Fruit fly (Drosophila melanogaster) whole organism, prepupa: ENCODE results near the gene Pdk1.

Source experiments
- Blimp-1 ChIP-seq: fragments of 200-800 bp; sonication (Bioruptor generic); optimal IDR thresholded peaks from 3 replicates; lab custom pipeline; 2017; ENCODE audit warnings: missing biosample characterization, missing genetic modification characterization, mild to moderate bottlenecking, moderate library complexity, missing genetic modification reagents
- CG10631 ChIP-seq: fragments of 200-800 bp; sonication (Bioruptor generic); optimal IDR thresholded peaks from 2 replicates; lab custom pipeline; 2016; ENCODE audit warnings: missing biosample characterization, missing genetic modification characterization
- CG10669 ChIP-seq: fragments of 200-800 bp; sonication (Bioruptor generic); optimal IDR thresholded peaks from 3 replicates; lab custom pipeline; 2018; ENCODE audit warnings: missing biosample characterization, mild to moderate bottlenecking, missing genetic modification characterization, moderate library complexity
- CG11294 ChIP-seq: fragments of 200-800 bp; sonication (Bioruptor generic); IDR thresholded peaks from 2 replicates; pipeline ENCODE4 v1.3.6; 2022; ENCODE audit warnings: missing biosample characterization, missing genetic modification characterization
- CG16779 ChIP-seq: fragments of 200-800 bp; sonication (Bioruptor generic); optimal IDR thresholded peaks from 3 replicates; lab custom pipeline; 2017; ENCODE audit warnings: missing biosample characterization, mild to moderate bottlenecking, missing genetic modification characterization
- CG3032 ChIP-seq: fragments of 200-800 bp; optimal IDR thresholded peaks from 2 replicates; lab custom pipeline; 2019; ENCODE audit warnings: missing biosample characterization, mild to moderate bottlenecking, missing genetic modification characterization, moderate library complexity
- CG34406 ChIP-seq: fragments of 200-800 bp; sonication (Bioruptor generic); optimal IDR thresholded peaks from 3 replicates; lab custom pipeline; 2016; ENCODE audit warnings: missing biosample characterization, missing genetic modification characterization
- CG3919 ChIP-seq: fragments of 200-800 bp; sonication (Bioruptor generic); optimal IDR thresholded peaks from 3 replicates; lab custom pipeline; 2016; ENCODE audit warnings: missing biosample characterization, missing genetic modification characterization
- CG6276 ChIP-seq: fragments of 200-800 bp; sonication (Bioruptor generic); optimal IDR thresholded peaks from 2 replicates; lab custom pipeline; 2017; ENCODE audit warnings: missing biosample characterization, mild to moderate bottlenecking, missing genetic modification characterization
- CG6792 ChIP-seq: fragments of 200-800 bp; sonication (Bioruptor generic); optimal IDR thresholded peaks from 3 replicates; lab custom pipeline; 2016; ENCODE audit warnings: missing biosample characterization, missing genetic modification characterization
- CG6808 ChIP-seq: fragments of 200-800 bp; sonication (Bioruptor generic); optimal IDR thresholded peaks from 3 replicates; lab custom pipeline; 2017; ENCODE audit warnings: missing biosample characterization, missing genetic modification characterization, mild to moderate bottlenecking, moderate library complexity, missing genetic modification reagents
- CG7368 ChIP-seq: fragments of 200-800 bp; sonication (Bioruptor generic); optimal IDR thresholded peaks from 3 replicates; lab custom pipeline; 2016; ENCODE audit warnings: missing biosample characterization, missing genetic modification characterization
- CG8119 ChIP-seq: fragments of 200-800 bp; sonication (Bioruptor generic); IDR thresholded peaks from 3 replicates; pipeline ENCODE4 v1.3.6; 2022; ENCODE audit warnings: missing biosample characterization, missing genetic modification characterization
- CG9139 ChIP-seq: fragments of 200-800 bp; sonication (Bioruptor generic); optimal IDR thresholded peaks from 3 replicates; lab custom pipeline; 2017; ENCODE audit warnings: missing biosample characterization, mild to moderate bottlenecking, missing genetic modification characterization
- Eip75B ChIP-seq: fragments of 200-800 bp; sonication (Bioruptor generic); optimal IDR thresholded peaks from 3 replicates; lab custom pipeline; 2016; ENCODE audit warnings: missing biosample characterization, missing genetic modification characterization
- Eip78C ChIP-seq: fragments of 200-800 bp; sonication (Bioruptor generic); peaks from one replicate; lab custom pipeline; 2016; ENCODE audit warnings: missing biosample characterization, missing genetic modification characterization
- Eip93F ChIP-seq: fragments of 200-800 bp; sonication (Bioruptor generic); optimal IDR thresholded peaks from 2 replicates; lab custom pipeline; 2016; ENCODE audit warnings: missing biosample characterization, mild to moderate bottlenecking, missing genetic modification characterization
- Ets96B ChIP-seq: fragments of 200-800 bp; optimal IDR thresholded peaks from 2 replicates; lab custom pipeline; 2019; ENCODE audit warnings: missing biosample characterization, mild to moderate bottlenecking, missing genetic modification characterization, moderate library complexity
- Gug ChIP-seq: fragments of 200-800 bp; sonication (Bioruptor generic); IDR thresholded peaks from 2 replicates; pipeline ENCODE4 v1.3.6; 2022; ENCODE audit warnings: missing biosample characterization, missing genetic modification characterization
- Hr39 ChIP-seq: fragments of 200-800 bp; sonication (Bioruptor generic); optimal IDR thresholded peaks from 2 replicates; lab custom pipeline; 2016; ENCODE audit warnings: missing biosample characterization, missing genetic modification characterization
- OdsH ChIP-seq: fragments of 200-800 bp; sonication (Bioruptor generic); optimal IDR thresholded peaks from 3 replicates; lab custom pipeline; 2016; ENCODE audit warnings: missing biosample characterization, missing genetic modification characterization
- Sox15 ChIP-seq: fragments of 200-800 bp; sonication (Bioruptor generic); optimal IDR thresholded peaks from 3 replicates; lab custom pipeline; 2016; ENCODE audit warnings: missing biosample characterization, missing genetic modification characterization
- achi ChIP-seq: fragments of 200-800 bp; sonication (Bioruptor generic); optimal IDR thresholded peaks from 3 replicates; lab custom pipeline; 2016; ENCODE audit warnings: missing biosample characterization, missing genetic modification characterization
- cyc ChIP-seq: fragments of 200-800 bp; sonication (Bioruptor generic); optimal IDR thresholded peaks from 3 replicates; lab custom pipeline; 2016; ENCODE audit warnings: missing biosample characterization, missing genetic modification characterization
- eg ChIP-seq: fragments of 200-800 bp; sonication (Bioruptor generic); IDR thresholded peaks from 3 replicates; pipeline ENCODE4 v1.3.6; 2022; ENCODE audit warnings: missing biosample characterization, missing genetic modification characterization
- fd85E ChIP-seq: fragments of 200-800 bp; sonication (Bioruptor generic); optimal IDR thresholded peaks from 3 replicates; lab custom pipeline; 2016; ENCODE audit warnings: missing biosample characterization, missing genetic modification characterization
- fkh ChIP-seq: fragments of 200-800 bp; sonication (Bioruptor generic); optimal IDR thresholded peaks from 3 replicates; lab custom pipeline; 2017; ENCODE audit warnings: missing biosample characterization, mild to moderate bottlenecking, missing genetic modification characterization, moderate library complexity
- lz ChIP-seq: fragments of 200-800 bp; sonication (Bioruptor generic); optimal IDR thresholded peaks from 3 replicates; lab custom pipeline; 2016; ENCODE audit warnings: missing biosample characterization, missing genetic modification characterization
- net ChIP-seq: fragments of 200-800 bp; sonication (Bioruptor generic); optimal IDR thresholded peaks from 3 replicates; lab custom pipeline; 2016; ENCODE audit warnings: missing biosample characterization, missing genetic modification characterization
- salr ChIP-seq, 2 experiments: fragments of 200-800 bp; sonication (Bioruptor generic); optimal IDR thresholded peaks; 3 replicates each; lab custom pipeline; 2016 to 2018; ENCODE audit warnings: missing biosample characterization in 2 of 2, missing genetic modification characterization in 2 of 2, mild to moderate bottlenecking in 1 of 2
- ss ChIP-seq, 2 experiments: fragments of 200-800 bp; sonication (Bioruptor generic); optimal IDR thresholded peaks; 2 replicates in 1 of 2; 3 replicates in 1 of 2; lab custom pipeline; 2017 to 2018; ENCODE audit warnings: mild to moderate bottlenecking in 2 of 2, missing biosample characterization in 2 of 2, missing genetic modification characterization in 2 of 2, moderate library complexity in 1 of 2
- svp ChIP-seq: fragments of 200-800 bp; sonication (Bioruptor generic); peaks from one replicate; lab custom pipeline; 2016; ENCODE audit warnings: missing biosample characterization, missing genetic modification characterization
- vri ChIP-seq: fragments of 200-800 bp; sonication (Bioruptor generic); optimal IDR thresholded peaks from 3 replicates; lab custom pipeline; 2016; ENCODE audit warnings: missing biosample characterization, mild to moderate bottlenecking, missing genetic modification characterization

The Pdk1 gene

DNA sequence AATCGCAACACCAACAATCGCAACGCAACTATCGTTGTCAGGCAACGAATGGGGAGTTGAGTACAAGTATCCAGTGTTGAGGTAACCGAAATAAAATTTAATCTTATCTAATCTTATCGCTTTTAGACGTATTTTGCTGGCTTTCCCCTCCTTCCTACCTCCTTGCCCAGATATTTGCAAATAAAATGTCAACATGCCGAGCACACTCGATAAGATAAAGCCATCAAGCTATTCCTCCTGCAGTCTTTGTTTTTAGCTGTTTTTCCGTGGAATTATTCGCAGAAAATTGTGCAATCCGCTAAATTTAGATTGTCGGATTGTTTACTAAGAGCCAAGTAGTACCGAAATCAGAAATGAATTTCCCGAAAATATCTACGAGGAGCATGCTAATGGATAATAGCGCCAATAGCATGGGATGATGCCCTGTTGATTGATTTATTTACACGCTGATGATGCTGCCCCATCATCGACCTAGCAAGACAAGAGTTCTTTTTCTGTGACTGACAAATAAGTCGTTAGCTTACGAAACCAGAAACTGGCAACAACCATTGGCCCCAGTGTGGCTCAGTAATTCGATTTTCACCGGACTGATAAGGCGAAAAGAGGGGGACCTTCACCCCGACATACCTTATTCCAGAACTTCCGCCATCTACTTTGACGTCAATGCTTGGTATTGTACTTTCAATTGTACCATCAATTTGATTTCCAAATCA is 27.5 kb downstream of the Pdk1 start (continued):
- TF ChIP-seq CG8119 (GFP tag; lab: Robert Waterston, UW) (no peak), Gug (no peak), CG10669 (peak; percentile 4), eg (no peak), Sox15 (no peak), CG16779 (tag; lab: Kevin White, UChicago) (no peak), CG9139 (no peak), CG10631 (GFP tag; lab: Kevin White, UChicago) (no peak), lz (no peak), vri (GFP tag; lab: Kevin White, UChicago) (peak; percentile 99), cyc (GFP tag; lab: Kevin White, UChicago) (no peak), CG7368 (GFP tag; lab: Kevin White, UChicago) (no peak), Eip75B (GFP tag; lab: Kevin White, UChicago) (no peak), CG6792 (peak; percentile 15), fkh (GFP tag; lab: Kevin White, UChicago) (peak; percentile 89), svp (GFP tag; lab: Kevin White, UChicago) (no peak), Ets96B (tag; lab: Kevin White, UChicago) (no peak), CG3919 (GFP tag; lab: Kevin White, UChicago) (no peak)

DNA sequence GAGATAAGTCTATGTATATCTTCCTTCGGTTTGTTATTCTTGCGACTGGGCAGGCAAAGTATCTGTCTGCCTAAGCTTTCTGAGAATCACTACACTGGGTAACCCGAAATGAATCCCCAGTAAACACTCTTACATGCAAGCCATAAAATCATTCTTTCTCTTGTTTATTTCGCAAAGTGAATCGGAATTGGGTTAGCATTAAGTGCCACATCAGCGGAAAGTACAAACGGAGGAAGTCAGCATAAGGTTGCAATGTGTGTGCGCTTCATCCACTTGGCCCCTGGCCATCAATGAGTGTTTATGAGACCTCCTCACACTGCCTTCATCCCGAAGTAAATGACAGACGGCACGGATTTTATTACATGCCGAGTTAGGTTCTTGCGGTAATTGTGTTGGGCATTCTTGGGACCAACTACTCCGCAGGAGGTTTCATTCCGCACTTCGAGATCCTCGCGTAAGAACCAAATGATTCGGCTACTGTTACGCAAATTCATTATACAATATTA is 28.5 kb downstream of the Pdk1 start:
- no peak for TF ChIP-seq Ets96B (tag; lab: Kevin White, UChicago)
- TF ChIP-seq CG8119 (GFP tag; lab: Robert Waterston, UW), result no peak
- TF ChIP-seq achi (GFP tag; lab: Kevin White, UChicago), result no peak
- no peak for TF ChIP-seq cyc (GFP tag; lab: Kevin White, UChicago)
- TF ChIP-seq OdsH, result no peak
- TF ChIP-seq Hr39 (GFP tag; lab: Kevin White, UChicago), result no peak
- TF ChIP-seq salr (GFP tag; optimal IDR thresholded peaks at IDR 0.05; lab: Kevin White, UChicago), result no peak
- no peak for TF ChIP-seq CG11294 (GFP tag; lab: Robert Waterston, UW)
- TF ChIP-seq CG3032 (tag; lab: Kevin White, UChicago), result no peak
- TF ChIP-seq eg, result no peak
- no peak for TF ChIP-seq CG10631 (GFP tag; lab: Kevin White, UChicago)
- no peak for TF ChIP-seq CG6276 (GFP tag; lab: Kevin White, UChicago)
- TF ChIP-seq net (GFP tag; lab: Kevin White, UChicago), result no peak
- TF ChIP-seq CG6808 (GFP tag; lab: Kevin White, UChicago), result no peak
- TF ChIP-seq Eip93F (GFP tag; lab: Kevin White, UChicago), result no peak

DNA sequence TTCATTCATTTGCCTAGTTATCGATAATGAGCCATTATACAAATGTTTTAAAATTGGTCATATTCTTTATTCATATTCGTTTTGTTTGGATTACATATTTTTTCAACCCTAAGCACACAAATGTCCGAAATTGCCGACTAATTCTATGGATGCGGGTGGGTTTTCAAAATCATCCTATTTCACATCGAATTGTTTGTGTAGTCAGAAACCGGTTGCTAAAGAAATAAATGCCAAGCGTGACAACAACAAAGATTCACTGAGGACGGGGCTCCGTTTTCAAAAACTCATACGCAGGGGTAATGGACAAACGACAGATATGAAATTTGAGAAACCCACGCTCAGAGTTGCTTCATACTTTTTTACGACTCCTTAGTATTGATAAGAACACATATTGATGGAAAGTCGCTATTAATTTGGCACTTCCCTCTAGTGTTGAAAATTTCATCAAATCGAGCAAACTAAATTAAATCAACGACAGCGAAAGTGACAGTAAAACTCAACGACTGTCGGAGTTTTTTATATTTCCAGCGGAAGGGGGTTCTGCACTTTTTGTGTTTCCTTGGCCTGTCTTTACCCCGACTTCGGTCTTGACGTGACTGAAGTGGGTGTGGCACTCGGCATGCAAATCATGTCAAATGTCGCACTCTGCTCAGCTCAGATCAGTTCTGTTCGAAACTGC is 30.3 kb downstream of the Pdk1 start:
- TF ChIP-seq Eip78C (GFP tag; lab: Kevin White, UChicago), result peak; percentile 22
- peak; percentile 24 for TF ChIP-seq fkh (GFP tag; lab: Kevin White, UChicago)
- TF ChIP-seq Blimp-1 (GFP tag; lab: Kevin White, UChicago), result peak; percentile 60
- no peak for TF ChIP-seq fd85E (GFP tag; lab: Kevin White, UChicago)
- TF ChIP-seq CG34406 (GFP tag; lab: Kevin White, UChicago), result no peak
- TF ChIP-seq ss (GFP tag; optimal IDR thresholded peaks at IDR 0.05; lab: Kevin White, UChicago), result peak in 1 of 2 experiments; percentile 17
